Worm (Caenorhabditis elegans) whole organism, mixed stage, embryonic: ENCODE measurements around the gene R04B5.1.

Experiments used
- elt-1 ChIP-seq: sonication (generic microtip); optimal IDR thresholded peaks from 2 replicates; lab custom pipeline; 2017; ENCODE audit warnings: missing genetic modification characterization, mild to moderate bottlenecking, missing compliant biosample characterization, antibody characterized with exemption, moderate library complexity, borderline replicate concordance; ENCODE audit not compliant: insufficient read depth
- elt-3 ChIP-seq: fragments of 150-350 bp; optimal IDR thresholded peaks from 2 replicates; lab custom pipeline; 2014; ENCODE audit warnings: missing biosample characterization, missing genetic modification characterization
- mep-1 ChIP-seq: fragments of 150-350 bp; optimal IDR thresholded peaks from 2 replicates; lab custom pipeline; 2017; ENCODE audit warnings: missing biosample characterization, missing genetic modification reagents, missing genetic modification characterization, inconsistent platforms
- nhr-76 ChIP-seq: sonication (generic microtip); optimal IDR thresholded peaks from 2 replicates; lab custom pipeline; 2017; ENCODE audit warnings: missing biosample characterization, missing genetic modification characterization
- pha-4 ChIP-seq: fragments of 150-350 bp; optimal IDR thresholded peaks from 2 replicates; lab custom pipeline; 2018; ENCODE audit warnings: missing biosample characterization, missing genetic modification reagents, missing genetic modification characterization
- snpc-4 ChIP-seq: fragments of 150-350 bp; optimal IDR thresholded peaks from 2 replicates; lab custom pipeline; 2014; ENCODE audit warnings: missing biosample characterization, missing genetic modification characterization
- unc-39 ChIP-seq: fragments of 150-350 bp; optimal IDR thresholded peaks from 2 replicates; lab custom pipeline; 2014; ENCODE audit warnings: missing biosample characterization, missing genetic modification characterization

ce11 chrV:10112187-10112586 is 34.0 kb upstream of the R04B5.1 start, which contains the start of gene C08B6.3:
- TF ChIP-seq snpc-4 (tag; lab: Kevin White, UChicago) = no peak
- no peak for TF ChIP-seq elt-3 (tag; lab: Kevin White, UChicago)
- TF ChIP-seq unc-39 = no peak
- TF ChIP-seq mep-1 (tag; lab: Kevin White, UChicago) = no peak
- TF ChIP-seq pha-4 = no peak
- TF ChIP-seq elt-1 (tag; lab: Kevin White, UChicago) = no peak
- no peak for TF ChIP-seq nhr-76
